Worm (Caenorhabditis elegans) whole organism, early embryonic: ENCODE results near the gene crm-1.
A peak's percentile ranks its signal among the peaks of the same experiment; 100 is the strongest.

Experiments used
- B0310.2 ChIP-seq: sonication (generic microtip); optimal IDR thresholded peaks from 2 replicates; lab custom pipeline; 2016; ENCODE audit warnings: mild to moderate bottlenecking, missing genetic modification characterization, missing compliant biosample characterization
- F13C5.2 ChIP-seq: sonication (generic microtip); optimal IDR thresholded peaks from 2 replicates; lab custom pipeline; 2017; ENCODE audit warnings: mild to moderate bottlenecking, missing genetic modification characterization, inconsistent platforms, missing compliant biosample characterization
- aly-1 ChIP-seq: sonication (generic microtip); optimal IDR thresholded peaks from 2 replicates; lab custom pipeline; 2016; ENCODE audit warnings: missing genetic modification characterization, missing compliant biosample characterization
- ama-1 ChIP-seq: fragments of 150-350 bp; optimal IDR thresholded peaks from 2 replicates; lab custom pipeline; 2014
- ceh-13 ChIP-seq: fragments of 200-800 bp; sonication (Bioruptor generic); optimal IDR thresholded peaks from 2 replicates; lab custom pipeline; 2018; ENCODE audit warnings: mild to moderate bottlenecking, missing genetic modification characterization, missing compliant biosample characterization
- ceh-36 ChIP-seq: sonication (generic microtip); optimal IDR thresholded peaks from 2 replicates; lab custom pipeline; 2016; ENCODE audit warnings: missing genetic modification characterization, inconsistent platforms, missing compliant biosample characterization
- ets-7 ChIP-seq: sonication (generic microtip); optimal IDR thresholded peaks from 2 replicates; lab custom pipeline; 2016; ENCODE audit warnings: missing genotype, missing genetic modification characterization, missing compliant biosample characterization
- flt-1 ChIP-seq: fragments of 200-800 bp; sonication (Bioruptor generic); IDR thresholded peaks from 2 replicates; pipeline ENCODE4 v1.3.6; 2022; ENCODE audit warnings: missing genetic modification characterization, missing compliant biosample characterization
- hmbx-1 ChIP-seq: sonication (generic microtip); optimal IDR thresholded peaks from 2 replicates; lab custom pipeline; 2016; ENCODE audit warnings: mild to moderate bottlenecking, missing genetic modification characterization, missing compliant biosample characterization
- hmg-4 ChIP-seq: fragments of 200-800 bp; sonication (Bioruptor generic); optimal IDR thresholded peaks from 2 replicates; lab custom pipeline; 2018; ENCODE audit warnings: mild to moderate bottlenecking, missing genetic modification characterization, missing compliant biosample characterization
- hnd-1 ChIP-seq: sonication (generic microtip); optimal IDR thresholded peaks from 2 replicates; lab custom pipeline; 2016; ENCODE audit warnings: missing genetic modification characterization, missing compliant biosample characterization
- pes-1 ChIP-seq: fragments of 200-800 bp; sonication (Bioruptor generic); IDR thresholded peaks from 2 replicates; pipeline ENCODE4 v1.3.6; 2022; ENCODE audit warnings: missing genetic modification reagents, missing genetic modification characterization, missing compliant biosample characterization
- scrt-1 ChIP-seq: fragments of 200-800 bp; sonication (Bioruptor generic); IDR thresholded peaks from 2 replicates; pipeline ENCODE4 v1.3.6; 2022; ENCODE audit warnings: missing genetic modification characterization, missing compliant biosample characterization
- sea-1 ChIP-seq: fragments of 200-800 bp; sonication (Bioruptor generic); conservative IDR thresholded peaks from 2 replicates; pipeline ENCODE4 v1.3.6; 2022; ENCODE audit warnings: missing genetic modification characterization, missing compliant biosample characterization
- tbx-11 ChIP-seq: fragments of 200-800 bp; sonication (Bioruptor generic); IDR thresholded peaks from 2 replicates; pipeline ENCODE4 v1.3.6; 2022; ENCODE audit warnings: missing genetic modification characterization, missing compliant biosample characterization
- tbx-37 ChIP-seq: fragments of 200-800 bp; sonication (Bioruptor generic); conservative IDR thresholded peaks from 2 replicates; pipeline ENCODE4 v1.3.6; 2022; ENCODE audit warnings: missing genetic modification reagents, missing genetic modification characterization, missing compliant biosample characterization
- tra-4 ChIP-seq: sonication (generic microtip); optimal IDR thresholded peaks from 2 replicates; lab custom pipeline; 2017; ENCODE audit warnings: missing genetic modification characterization, missing compliant biosample characterization

The crm-1 gene

ce11 chrV:10339200-10339599 lies 7.3 kb upstream of the crm-1 start, which contains the start of gene K07C5.2:
Gene K07C5.2, plus strand, starts transcription at chrV:10339500.
- TF ChIP-seq ceh-13 (no peak), hnd-1 (tag; lab: Kevin White, UChicago) (no peak), scrt-1 (no peak), hmbx-1 (no peak), aly-1 (tag; lab: Kevin White, UChicago) (no peak), hmg-4 (GFP tag; lab: Kevin White, UChicago) (no peak), F13C5.2 (no peak), ets-7 (tag; lab: Kevin White, UChicago) (no peak), ama-1 (lab: Kevin White, UChicago) (no peak), tbx-37 (GFP tag; lab: Robert Waterston, UW) (no peak), tra-4 (tag; lab: Kevin White, UChicago) (no peak), tbx-11 (GFP tag; lab: Robert Waterston, UW) (no peak), B0310.2 (tag; lab: Kevin White, UChicago) (no peak), ceh-36 (no peak), flt-1 (GFP tag; lab: Robert Waterston, UW) (no peak), sea-1 (no peak), pes-1 (GFP tag; lab: Robert Waterston, UW) (no peak)

DNA sequence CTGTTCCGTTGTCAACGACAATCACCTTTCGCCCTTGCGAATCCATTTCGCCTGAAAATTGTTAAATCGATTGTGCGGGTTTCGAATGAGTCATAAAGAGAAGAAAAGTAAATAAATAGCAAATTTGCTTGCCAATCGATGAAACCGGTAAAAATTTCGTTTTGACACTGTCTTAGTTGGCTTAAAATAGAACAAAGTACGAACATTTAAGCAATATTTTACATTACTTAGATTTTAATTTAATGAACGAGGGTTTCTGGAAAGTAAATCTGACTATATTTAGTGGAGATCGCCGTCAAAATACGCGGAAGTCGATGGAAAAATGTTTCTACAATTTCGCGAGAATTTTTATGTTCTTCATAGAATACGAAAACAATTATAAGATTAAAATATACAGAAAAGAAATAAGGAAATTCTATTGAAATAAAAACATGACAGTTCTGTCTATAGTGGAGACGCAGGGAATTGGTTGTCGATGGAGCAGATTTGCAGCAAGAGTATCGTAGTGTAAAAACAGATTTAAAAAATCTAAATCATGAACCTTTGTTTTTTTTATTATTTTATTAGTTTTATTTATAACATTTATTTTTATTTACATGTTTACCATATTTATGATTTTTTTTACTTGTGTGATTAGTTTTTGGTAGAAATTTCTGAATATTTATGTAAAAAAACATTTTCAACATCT lies 6.5 kb upstream of the crm-1 start, which contains the start of gene arx-2:
arx-2 (minus strand) TSS at position 51 of the 688 bp plus-strand sequence.
- no peak for TF ChIP-seq tra-4 (tag; lab: Kevin White, UChicago)

- TF ChIP-seq tra-4 (tag; lab: Kevin White, UChicago) (no peak), hnd-1 (tag; lab: Kevin White, UChicago) (no peak), tbx-37 (GFP tag; lab: Robert Waterston, UW) (no peak), F13C5.2 (no peak), flt-1 (GFP tag; lab: Robert Waterston, UW) (no peak), B0310.2 (tag; lab: Kevin White, UChicago) (no peak), aly-1 (tag; lab: Kevin White, UChicago) (no peak), sea-1 (no peak), ceh-13 (no peak), ceh-36 (no peak), scrt-1 (no peak), pes-1 (GFP tag; lab: Robert Waterston, UW) (no peak), hmg-4 (GFP tag; lab: Kevin White, UChicago) (no peak), tbx-11 (GFP tag; lab: Robert Waterston, UW) (no peak)
Measured at ce11 chrV:10333843-10334242, 1.9 kb upstream of the crm-1 start.

DNA sequence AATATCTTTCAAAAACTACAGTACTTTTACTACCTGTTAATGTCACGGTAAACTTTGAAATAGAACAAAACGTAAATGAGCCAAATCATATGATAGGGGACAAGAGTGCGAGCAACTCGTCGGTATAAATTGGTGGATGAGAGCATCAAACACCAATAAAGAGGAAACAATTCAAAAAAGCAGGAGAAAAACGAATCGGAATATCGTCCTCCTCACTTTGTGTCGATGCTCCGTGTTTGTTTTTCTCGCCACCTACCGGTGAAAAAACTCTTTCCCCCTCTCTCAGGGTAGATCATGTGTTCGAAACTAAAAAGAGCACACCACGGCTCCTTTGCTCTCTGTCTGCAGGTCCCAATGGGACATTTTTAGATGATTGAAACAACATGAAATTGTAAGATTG lies 3.8 kb downstream of the crm-1 start:
- TF ChIP-seq ets-7 (tag; lab: Kevin White, UChicago) (no peak), tbx-37 (GFP tag; lab: Robert Waterston, UW) (no peak), B0310.2 (tag; lab: Kevin White, UChicago) (no peak), tbx-11 (GFP tag; lab: Robert Waterston, UW) (no peak), hmg-4 (GFP tag; lab: Kevin White, UChicago) (no peak), sea-1 (no peak), scrt-1 (no peak), hmbx-1 (no peak), ceh-36 (no peak), tra-4 (tag; lab: Kevin White, UChicago) (no peak), pes-1 (GFP tag; lab: Robert Waterston, UW) (no peak), F13C5.2 (no peak)

- TF ChIP-seq hmg-4 (GFP tag; lab: Kevin White, UChicago) (no peak), scrt-1 (no peak), tbx-11 (GFP tag; lab: Robert Waterston, UW) (no peak), ama-1 (lab: Kevin White, UChicago) (no peak), sea-1 (no peak), tra-4 (tag; lab: Kevin White, UChicago) (no peak), ceh-36 (no peak), tbx-37 (GFP tag; lab: Robert Waterston, UW) (no peak), hmbx-1 (no peak), aly-1 (tag; lab: Kevin White, UChicago) (no peak), flt-1 (GFP tag; lab: Robert Waterston, UW) (no peak), ceh-13 (no peak), ets-7 (tag; lab: Kevin White, UChicago) (no peak), B0310.2 (tag; lab: Kevin White, UChicago) (no peak), pes-1 (GFP tag; lab: Robert Waterston, UW) (no peak), hnd-1 (tag; lab: Kevin White, UChicago) (no peak)
Measured at ce11 chrV:10323537-10323936, 8.4 kb downstream of the crm-1 start.

- TF ChIP-seq ama-1 (lab: Kevin White, UChicago) (no peak), sea-1 (no peak), ets-7 (tag; lab: Kevin White, UChicago) (no peak), tbx-11 (GFP tag; lab: Robert Waterston, UW) (no peak), F13C5.2 (no peak), tbx-37 (GFP tag; lab: Robert Waterston, UW) (peak; percentile 41; the same call in 1 of the 2 replicates), flt-1 (GFP tag; lab: Robert Waterston, UW) (no peak), aly-1 (tag; lab: Kevin White, UChicago) (peak; percentile 8), hmbx-1 (no peak), ceh-36 (no peak), hnd-1 (tag; lab: Kevin White, UChicago) (no peak), B0310.2 (tag; lab: Kevin White, UChicago) (no peak), hmg-4 (GFP tag; lab: Kevin White, UChicago) (no peak)
Measured at ce11 chrV:10320101-10320761, 11.7 kb downstream of the crm-1 start, which contains the start of the genes gna-1 and B0024.13. Gene gna-1, minus strand, starts transcription at chrV:10320151. Gene B0024.13, plus strand, starts transcription at chrV:10320711.

- TF ChIP-seq ama-1 (lab: Kevin White, UChicago): no peak
- no peak for TF ChIP-seq B0310.2 (tag; lab: Kevin White, UChicago)
- TF ChIP-seq ceh-13: no peak
- TF ChIP-seq hmg-4 (GFP tag; lab: Kevin White, UChicago): no peak
- no peak for TF ChIP-seq flt-1 (GFP tag; lab: Robert Waterston, UW)
- no peak for TF ChIP-seq F13C5.2
- TF ChIP-seq hmbx-1: no peak
- TF ChIP-seq ets-7 (tag; lab: Kevin White, UChicago): no peak
- no peak for TF ChIP-seq sea-1
- TF ChIP-seq tbx-11 (GFP tag; lab: Robert Waterston, UW): no peak
- TF ChIP-seq tra-4 (tag; lab: Kevin White, UChicago): no peak
- no peak for TF ChIP-seq pes-1 (GFP tag; lab: Robert Waterston, UW)
- TF ChIP-seq ceh-36: no peak
- TF ChIP-seq aly-1 (tag; lab: Kevin White, UChicago): no peak
- no peak for TF ChIP-seq scrt-1
- no peak for TF ChIP-seq hnd-1 (tag; lab: Kevin White, UChicago)
Measured at ce11 chrV:10319434-10319833, 12.5 kb downstream of the crm-1 start, which contains the start of gene B0024.11. Gene B0024.11, minus strand, starts transcription at chrV:10319534.
